3 fruit fly cellular contexts compared by ENCODE assay signal in the genomic region with DNA sequence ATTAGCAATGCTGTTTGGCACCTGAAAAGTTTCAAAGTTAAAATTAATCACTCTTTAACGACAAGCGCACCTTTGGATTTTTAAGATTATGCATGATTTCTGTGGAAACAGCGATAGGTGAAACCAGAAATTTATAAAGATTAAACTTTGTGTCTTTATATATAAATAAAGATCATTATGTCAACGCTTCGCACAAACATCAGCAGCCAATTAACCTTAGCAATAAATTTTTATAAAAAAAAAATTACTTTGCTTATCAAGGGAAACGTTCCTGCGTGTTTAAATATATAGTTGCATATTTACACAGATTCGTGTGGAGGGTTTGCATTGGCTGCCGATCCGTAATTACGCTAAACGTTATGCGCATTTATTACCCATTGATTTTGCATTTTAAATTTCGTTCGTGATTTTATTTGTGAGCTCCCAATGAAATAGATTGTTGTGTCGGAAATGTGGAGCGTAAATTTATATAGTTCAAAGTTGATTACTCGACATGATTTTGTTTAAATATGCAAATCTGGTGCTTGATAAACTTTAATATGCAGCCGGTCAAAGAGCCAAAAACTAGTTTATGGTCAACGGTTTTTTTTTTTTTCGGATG.
TF ChIP-seq lines count a peak whose summit lies in the region.

No protein-coding gene starts in this region.

- TF ChIP-seq CTCF in whole organism, embryonic (GFP tag; optimal IDR thresholded peaks at IDR 0.05; lab: Kevin White, UChicago) = no peak

TF ChIP-seq in whole organism, adult, 20 proteins besides CTCF, POLR2A, EP300 and RAD21:
- TF ChIP-seq CG11617 (GFP tag; optimal IDR thresholded peaks at IDR 0.05; lab: Kevin White, UChicago) = no peak
- TF ChIP-seq tj (GFP tag; optimal IDR thresholded peaks at IDR 0.05; lab: Kevin White, UChicago) = peak; percentile 17

TF ChIP-seq in whole organism, embryonic, 481 proteins besides CTCF, POLR2A, EP300 and RAD21:
- TF ChIP-seq mam (GFP tag; optimal IDR thresholded peaks at IDR 0.05; lab: Kevin White, UChicago) (no peak), zfh2 (GFP tag; optimal IDR thresholded peaks at IDR 0.05; lab: Kevin White, UChicago) (no peak), Med (GFP tag; lab: Kevin White, UChicago) (peak; percentile 15), tup (GFP tag; optimal IDR thresholded peaks at IDR 0.05; lab: Kevin White, UChicago) (no peak), Hmx (GFP tag; optimal IDR thresholded peaks at IDR 0.05; lab: Kevin White, UChicago) (no peak), CG4328 (GFP tag; optimal IDR thresholded peaks at IDR 0.05; lab: Kevin White, UChicago) (no peak), abd-A (tag; optimal IDR thresholded peaks at IDR 0.05; lab: Kevin White, UChicago) (peak; percentile 49), HLH4C (GFP tag; IDR thresholded peaks at IDR 0.05; lab: Robert Waterston, UW; ENCODE audit: partially characterized antibody) (no peak), sima (GFP tag; optimal IDR thresholded peaks at IDR 0.05; lab: Kevin White, UChicago) (no peak), Vsx1 (GFP tag; optimal IDR thresholded peaks at IDR 0.05; lab: Kevin White, UChicago) (no peak), CoRest (tag; optimal IDR thresholded peaks at IDR 0.05; lab: Kevin White, UChicago) (no peak), Bgb (GFP tag; IDR thresholded peaks at IDR 0.05; lab: Robert Waterston, UW; ENCODE audit: partially characterized antibody) (no peak), CG12155 (GFP tag; optimal IDR thresholded peaks at IDR 0.05; lab: Kevin White, UChicago) (no peak), CG12219 (GFP tag; optimal IDR thresholded peaks at IDR 0.05; lab: Kevin White, UChicago) (no peak), CG17361 (GFP tag; IDR thresholded peaks at IDR 0.05; lab: Robert Waterston, UW) (no peak), inv (GFP tag; IDR thresholded peaks at IDR 0.05; lab: Robert Waterston, UW; ENCODE audit: partially characterized antibody) (no peak), pan (optimal IDR thresholded peaks at IDR 0.05; lab: Kevin White, UChicago) (no peak), pan (GFP tag; optimal IDR thresholded peaks at IDR 0.05 in 1 of 2, IDR thresholded peaks at IDR 0.05 in 1 of 2) (no peak), fu2 (GFP tag; optimal IDR thresholded peaks at IDR 0.05; lab: Kevin White, UChicago) (no peak), Awh (GFP tag; IDR thresholded peaks at IDR 0.05; lab: Robert Waterston, UW) (peak; percentile 70), sd (tag; optimal IDR thresholded peaks at IDR 0.05; lab: Kevin White, UChicago) (peak; percentile 74), kni (GFP tag; optimal IDR thresholded peaks at IDR 0.05; lab: Kevin White, UChicago) (no peak), pzg (GFP tag; optimal IDR thresholded peaks at IDR 0.05; lab: Kevin White, UChicago) (no peak), CG11093 (GFP tag; IDR thresholded peaks at IDR 0.05; lab: Robert Waterston, UW) (no peak), lbe (GFP tag; optimal IDR thresholded peaks at IDR 0.05; lab: Kevin White, UChicago) (no peak), unc-4 (GFP tag; IDR thresholded peaks at IDR 0.05; lab: Robert Waterston, UW; ENCODE audit: partially characterized antibody) (no peak), seq (GFP tag; IDR thresholded peaks at IDR 0.05; lab: Robert Waterston, UW) (no peak), Hr78 (GFP tag; optimal IDR thresholded peaks at IDR 0.05; lab: Kevin White, UChicago) (no peak), vvl (GFP tag; IDR thresholded peaks at IDR 0.05; lab: Robert Waterston, UW) (peak; percentile 75), nerfin-2 (GFP tag; IDR thresholded peaks at IDR 0.05; lab: Robert Waterston, UW; ENCODE audit: partially characterized antibody) (no peak), Pdp1 (GFP tag; optimal IDR thresholded peaks at IDR 0.05; lab: Kevin White, UChicago) (no peak), Lim3 (GFP tag; IDR thresholded peaks at IDR 0.05; lab: Robert Waterston, UW) (no peak), CG12236 (GFP tag; optimal IDR thresholded peaks at IDR 0.05; lab: Kevin White, UChicago) (no peak)

TF ChIP-seq in whole organism, prepupa, 60 proteins besides CTCF, POLR2A, EP300 and RAD21:
- no peak for TF ChIP-seq CG4318 (GFP tag; optimal IDR thresholded peaks at IDR 0.05; lab: Kevin White, UChicago)
- no peak for TF ChIP-seq Ets21C (GFP tag; optimal IDR thresholded peaks at IDR 0.05; lab: Kevin White, UChicago)
- peak; percentile 27 for TF ChIP-seq vri (GFP tag; optimal IDR thresholded peaks at IDR 0.05; lab: Kevin White, UChicago)
- no peak for TF ChIP-seq Hr39 (GFP tag; optimal IDR thresholded peaks at IDR 0.05; lab: Kevin White, UChicago)
- TF ChIP-seq Gug (GFP tag; IDR thresholded peaks at IDR 0.05; lab: Robert Waterston, UW) = no peak
- TF ChIP-seq salr (GFP tag; optimal IDR thresholded peaks at IDR 0.05; lab: Kevin White, UChicago) = no peak
- TF ChIP-seq svp (GFP tag; lab: Kevin White, UChicago) = peak; percentile 94
- TF ChIP-seq CG8119 (GFP tag; IDR thresholded peaks at IDR 0.05; lab: Robert Waterston, UW) = no peak
